Worm (Caenorhabditis elegans): ENCODE data around the gene Y111B2A.2.

DNA sequence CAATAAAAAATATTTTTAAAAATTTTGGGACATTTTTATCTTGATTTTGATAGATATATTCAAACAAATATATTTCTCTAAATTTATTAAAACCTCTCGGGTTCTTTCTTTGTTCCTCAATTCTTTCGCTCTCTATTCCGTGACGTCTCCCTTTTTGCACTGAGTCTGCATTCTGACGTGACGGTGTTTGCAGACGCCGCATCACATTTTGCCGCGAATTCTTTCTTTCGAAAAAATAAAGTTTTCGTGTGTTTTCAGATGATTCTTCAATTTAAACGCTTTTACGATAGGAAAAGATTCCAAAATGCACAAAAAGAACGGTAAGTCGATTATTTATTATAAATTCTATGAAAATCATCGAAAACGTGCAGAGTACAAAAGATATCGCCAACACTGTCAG is 32.1 kb downstream of the Y111B2A.2 start:
- TF ChIP-seq him-1 (tag; optimal IDR thresholded peaks at IDR 0.05) (no peak), unc-130 (GFP tag; optimal IDR thresholded peaks at IDR 0.05) (no peak), unc-62 (GFP tag; optimal IDR thresholded peaks at IDR 0.05) (no peak), ztf-25 (GFP tag; IDR thresholded peaks at IDR 0.05) (no peak), F37B4.10 (GFP tag; IDR thresholded peaks at IDR 0.05) (no peak), bed-1 (GFP tag; IDR thresholded peaks at IDR 0.05) (no peak), zfh-2 (GFP tag; conservative IDR thresholded peaks at IDR 0.05) (no peak)
